Fruit fly (Drosophila melanogaster) whole organism, embryonic: Measurements from ENCODE around the gene Rnf146.
A peak's percentile ranks its signal among the peaks of the same experiment; 100 is the strongest.

Source experiments
- Atf3 ChIP-seq: fragments of 200-800 bp; sonication (Bioruptor generic); optimal IDR thresholded peaks from 3 replicates; lab custom pipeline; 2016; ENCODE audit warnings: missing biosample characterization, missing genetic modification characterization
- Awh ChIP-seq: fragments of 200-800 bp; sonication (Bioruptor generic); IDR thresholded peaks from 2 replicates; pipeline ENCODE4, ENCODE4 v1.3.6; 2022; ENCODE audit warnings: missing biosample characterization, missing genetic modification characterization
- CG10321 ChIP-seq: fragments of 200-800 bp; sonication (Bioruptor generic); IDR thresholded peaks from 2 replicates; pipeline ENCODE4 v1.3.6; 2022; ENCODE audit warnings: missing biosample characterization, missing genetic modification characterization
- CG10366 ChIP-seq: fragments of 200-800 bp; sonication (Bioruptor generic); IDR thresholded peaks from 2 replicates; pipeline ENCODE4 v1.3.6; 2022; ENCODE audit warnings: missing biosample characterization, missing genetic modification characterization
- CG10565 ChIP-seq: fragments of 200-800 bp; sonication (Bioruptor generic); optimal IDR thresholded peaks from 3 replicates; lab custom pipeline; 2016; ENCODE audit warnings: missing biosample characterization, mild to moderate bottlenecking, missing genetic modification characterization
- CG11696 ChIP-seq: fragments of 200-800 bp; sonication (Bioruptor generic); IDR thresholded peaks from 2 replicates; pipeline ENCODE4 v1.3.6; 2022; ENCODE audit warnings: missing biosample characterization, missing genetic modification characterization
- CG12104 ChIP-seq: fragments of 200-800 bp; sonication (Bioruptor generic); optimal IDR thresholded peaks from 3 replicates; lab custom pipeline; 2016; ENCODE audit warnings: missing biosample characterization, missing genetic modification characterization
- CG12391 ChIP-seq: fragments of 200-800 bp; sonication (Bioruptor generic); optimal IDR thresholded peaks from 3 replicates; lab custom pipeline; 2018; ENCODE audit warnings: missing biosample characterization, mild to moderate bottlenecking, missing genetic modification characterization, moderate library complexity
- CG13775 ChIP-seq: fragments of 200-800 bp; sonication (Bioruptor generic); optimal IDR thresholded peaks from 3 replicates; lab custom pipeline; 2017; ENCODE audit warnings: missing biosample characterization, mild to moderate bottlenecking, missing genetic modification characterization
- CG14667 ChIP-seq: fragments of 200-800 bp; sonication (Bioruptor generic); IDR thresholded peaks from 2 replicates; pipeline ENCODE4 v1.3.6; 2022; ENCODE audit warnings: missing biosample characterization, missing genetic modification characterization
- CG15011 ChIP-seq: fragments of 200-800 bp; sonication (Bioruptor generic); optimal IDR thresholded peaks from 3 replicates; lab custom pipeline; 2018; ENCODE audit warnings: missing biosample characterization, mild to moderate bottlenecking, missing genetic modification characterization
- CG17385 ChIP-seq: fragments of 200-800 bp; sonication (Bioruptor generic); optimal IDR thresholded peaks from 3 replicates; lab custom pipeline; 2018; ENCODE audit warnings: missing biosample characterization, mild to moderate bottlenecking, missing genetic modification characterization
- CG1792 ChIP-seq: fragments of 200-800 bp; sonication (Bioruptor generic); optimal IDR thresholded peaks from 2 replicates; lab custom pipeline; 2016; ENCODE audit warnings: missing biosample characterization, missing genetic modification characterization
- CG4282 ChIP-seq: fragments of 200-800 bp; sonication (Bioruptor generic); optimal IDR thresholded peaks from 2 replicates; lab custom pipeline; 2016; ENCODE audit warnings: missing biosample characterization, missing genetic modification characterization
- CG43689 ChIP-seq: fragments of 200-800 bp; sonication (Bioruptor generic); IDR thresholded peaks from 2 replicates; pipeline ENCODE4 v1.3.6; 2022; ENCODE audit warnings: missing biosample characterization, missing genetic modification characterization
- CG4424 ChIP-seq: fragments of 200-800 bp; sonication (Bioruptor generic); optimal IDR thresholded peaks from 3 replicates; lab custom pipeline; 2016; ENCODE audit warnings: missing biosample characterization, missing genetic modification characterization
- CG7987 ChIP-seq: fragments of 200-800 bp; sonication (Bioruptor generic); optimal IDR thresholded peaks from 2 replicates; lab custom pipeline; 2018; ENCODE audit warnings: missing biosample characterization, mild to moderate bottlenecking, missing genetic modification characterization, moderate library complexity
- CG9609 ChIP-seq: fragments of 200-800 bp; sonication (Bioruptor generic); optimal IDR thresholded peaks from 3 replicates; lab custom pipeline; 2016; ENCODE audit warnings: missing biosample characterization, missing genetic modification characterization
- CG9727 ChIP-seq: fragments of 200-800 bp; sonication (Bioruptor generic); optimal IDR thresholded peaks from 3 replicates; lab custom pipeline; 2017; ENCODE audit warnings: missing biosample characterization, mild to moderate bottlenecking, missing genetic modification characterization
- Dek ChIP-seq: fragments of 200-800 bp; sonication (Bioruptor generic); optimal IDR thresholded peaks from 3 replicates; lab custom pipeline; 2019; ENCODE audit warnings: missing biosample characterization, mild to moderate bottlenecking, missing genetic modification characterization, moderate library complexity
- Dp ChIP-seq: fragments of 200-800 bp; sonication (Bioruptor generic); optimal IDR thresholded peaks from 2 replicates; lab custom pipeline; 2018; ENCODE audit warnings: missing biosample characterization, mild to moderate bottlenecking, missing genetic modification characterization, moderate library complexity
- E2f2 ChIP-seq: fragments of 200-800 bp; sonication (Bioruptor generic); IDR thresholded peaks from 2 replicates; pipeline ENCODE4 v1.3.6; 2022; ENCODE audit warnings: missing biosample characterization, missing genetic modification characterization
- Hand ChIP-seq: fragments of 200-800 bp; sonication (Bioruptor generic); optimal IDR thresholded peaks from 2 replicates; lab custom pipeline; 2017; ENCODE audit warnings: mild to moderate bottlenecking, missing biosample characterization, missing genetic modification reagents, missing genetic modification characterization
- Hr39 ChIP-seq: fragments of >200 bp; optimal IDR thresholded peaks from 2 replicates; lab custom pipeline; 2017
- Mes4 ChIP-seq: fragments of 200-800 bp; sonication (Bioruptor generic); optimal IDR thresholded peaks from 2 replicates; lab custom pipeline; 2016; ENCODE audit warnings: missing biosample characterization, missing genetic modification characterization
- Poxn ChIP-seq: fragments of 200-800 bp; sonication (Bioruptor generic); IDR thresholded peaks from 2 replicates; pipeline ENCODE4 v1.3.6; 2022; ENCODE audit warnings: missing biosample characterization, missing genetic modification characterization
- Usf ChIP-seq: fragments of 200-800 bp; sonication (Bioruptor generic); optimal IDR thresholded peaks from 2 replicates; lab custom pipeline; 2017; ENCODE audit warnings: missing genotype, missing biosample characterization, missing genetic modification characterization
- Xbp1 ChIP-seq: fragments of 200-800 bp; sonication (Bioruptor generic); optimal IDR thresholded peaks from 3 replicates; lab custom pipeline; 2016; ENCODE audit warnings: missing biosample characterization, mild to moderate bottlenecking, missing genetic modification characterization
- az2 ChIP-seq: fragments of 200-800 bp; sonication (Bioruptor generic); optimal IDR thresholded peaks from 3 replicates; lab custom pipeline; 2016; ENCODE audit warnings: missing biosample characterization, missing genetic modification characterization
- bsh ChIP-seq, 2 experiments: fragments of 200-800 bp; sonication (Bioruptor generic); optimal IDR thresholded peaks; 2 replicates each; lab custom pipeline; 2017 to 2018; ENCODE audit warnings: mild to moderate bottlenecking in 2 of 2, missing biosample characterization in 2 of 2, missing genetic modification characterization in 2 of 2, moderate library complexity in 1 of 2
- chif ChIP-seq, 2 experiments: fragments of 200-800 bp; sonication (Bioruptor generic); optimal IDR thresholded peaks; 3 replicates each; lab custom pipeline; 2016; ENCODE audit warnings: missing biosample characterization in 2 of 2, missing genetic modification characterization in 2 of 2
- cwo ChIP-seq: fragments of 200-800 bp; sonication (Bioruptor generic); optimal IDR thresholded peaks from 3 replicates; lab custom pipeline; 2017; ENCODE audit warnings: missing biosample characterization, missing genetic modification characterization, mild to moderate bottlenecking, moderate library complexity, missing genetic modification reagents
- fd102C ChIP-seq: fragments of 200-800 bp; sonication (Bioruptor generic); optimal IDR thresholded peaks from 2 replicates; lab custom pipeline; 2018; ENCODE audit warnings: missing biosample characterization, mild to moderate bottlenecking, missing genetic modification characterization, moderate library complexity
- fd3F ChIP-seq: fragments of 200-800 bp; sonication (Bioruptor generic); optimal IDR thresholded peaks from 2 replicates; lab custom pipeline; 2018; ENCODE audit warnings: missing biosample characterization, mild to moderate bottlenecking, missing genetic modification characterization, moderate library complexity
- fd64A ChIP-seq: fragments of 200-800 bp; sonication (Bioruptor generic); optimal IDR thresholded peaks from 3 replicates; lab custom pipeline; 2018; ENCODE audit warnings: missing biosample characterization, mild to moderate bottlenecking, missing genetic modification characterization
- hb ChIP-seq: fragments of 200-800 bp; sonication (Bioruptor generic); IDR thresholded peaks from 3 replicates; pipeline ENCODE4 v1.3.6; 2022; ENCODE audit warnings: missing biosample characterization, missing genetic modification characterization; ENCODE audit not compliant: partially characterized antibody
- hbn ChIP-seq: fragments of 200-800 bp; sonication (Bioruptor generic); IDR thresholded peaks from 2 replicates; pipeline ENCODE4 v1.3.6; 2022; ENCODE audit warnings: missing biosample characterization, missing genetic modification characterization; ENCODE audit not compliant: partially characterized antibody
- her ChIP-seq: fragments of 200-800 bp; sonication (Bioruptor generic); optimal IDR thresholded peaks from 2 replicates; lab custom pipeline; 2016; ENCODE audit warnings: missing biosample characterization, missing genetic modification characterization
- hkb ChIP-seq, 2 experiments: fragments of 200-800 bp in 1 of 2; fragments of >200 bp in 1 of 2; sonication (Bioruptor generic) in 1 of 2; IDR thresholded peaks in 1 of 2; optimal IDR thresholded peaks in 1 of 2; 2 replicates each; pipeline versions ENCODE4 v1.3.6 to Lab custom; 2017 to 2022; ENCODE audit warnings: missing biosample characterization in 1 of 2, missing genetic modification characterization in 1 of 2
- jing ChIP-seq: fragments of 200-800 bp; sonication (Bioruptor generic); optimal IDR thresholded peaks from 2 replicates; lab custom pipeline; 2018; ENCODE audit warnings: missing biosample characterization, mild to moderate bottlenecking, missing genetic modification characterization
- kay ChIP-seq: fragments of 200-800 bp; sonication (Bioruptor generic); optimal IDR thresholded peaks from 2 replicates; lab custom pipeline; 2016; ENCODE audit warnings: missing biosample characterization, missing genetic modification characterization
- lab ChIP-seq: fragments of 200-800 bp; sonication (Bioruptor generic); optimal IDR thresholded peaks from 3 replicates; lab custom pipeline; 2017; ENCODE audit warnings: missing biosample characterization, missing genetic modification characterization, mild to moderate bottlenecking, moderate library complexity, missing genetic modification reagents
- mam ChIP-seq: fragments of 200-800 bp; sonication (Bioruptor generic); optimal IDR thresholded peaks from 3 replicates; lab custom pipeline; 2016; ENCODE audit warnings: missing biosample characterization, missing genetic modification characterization
- nmo ChIP-seq: fragments of 200-800 bp; sonication (Bioruptor generic); optimal IDR thresholded peaks from 2 replicates; lab custom pipeline; 2018; ENCODE audit warnings: missing biosample characterization, mild to moderate bottlenecking, missing genetic modification characterization, moderate library complexity
- sc ChIP-seq, 3 experiments: fragments of >200 bp in 2 of 3; fragments of 200-800 bp in 1 of 3; sonication (Bioruptor generic) in 1 of 3; optimal IDR thresholded peaks; 2 replicates in 2 of 3; 3 replicates in 1 of 3; lab custom pipeline; 2017; ENCODE audit warnings: mild to moderate bottlenecking in 1 of 3, missing biosample characterization in 1 of 3, missing genetic modification characterization in 1 of 3, missing genetic modification reagents in 1 of 3
- slp2 ChIP-seq: fragments of 200-800 bp; sonication (Bioruptor generic); optimal IDR thresholded peaks from 2 replicates; lab custom pipeline; 2016; ENCODE audit warnings: missing biosample characterization, missing genetic modification characterization
- so ChIP-seq: fragments of 200-800 bp; sonication (Bioruptor generic); IDR thresholded peaks from 3 replicates; pipeline ENCODE4 v1.3.6; 2022; ENCODE audit warnings: missing biosample characterization, missing genetic modification characterization
- ssp ChIP-seq: fragments of 200-800 bp; sonication (Bioruptor generic); IDR thresholded peaks from 2 replicates; pipeline ENCODE4 v1.3.6; 2022; ENCODE audit warnings: missing biosample characterization, missing genetic modification characterization
- vfl ChIP-seq: fragments of 200-800 bp; sonication (Bioruptor generic); optimal IDR thresholded peaks from 2 replicates; lab custom pipeline; 2016; ENCODE audit warnings: missing biosample characterization, missing genetic modification characterization
- z ChIP-seq: fragments of 200-800 bp; sonication (Bioruptor generic); IDR thresholded peaks from 3 replicates; pipeline ENCODE4 v1.3.6; 2022; ENCODE audit warnings: missing biosample characterization, missing genetic modification characterization

Gene Rnf146

DNA sequence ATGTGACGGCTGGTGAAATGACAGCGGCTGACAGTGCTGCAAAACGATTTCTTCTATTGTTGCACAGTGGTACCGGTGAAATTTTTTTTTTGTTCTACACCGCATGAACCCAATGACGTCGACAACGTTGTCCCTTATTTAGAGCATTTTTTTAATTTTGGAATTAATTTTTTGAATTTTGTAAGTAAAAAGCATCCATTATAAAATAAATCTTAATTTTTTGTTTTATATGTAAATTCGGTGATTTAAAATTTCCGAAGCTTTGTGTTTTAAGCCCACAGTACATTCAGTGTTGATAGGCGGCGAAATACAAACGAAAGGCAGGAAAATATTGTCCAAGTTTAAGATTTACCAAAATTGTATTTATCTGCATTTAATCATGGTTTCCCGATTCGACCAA, 30.4 kb downstream of the Rnf146 start, which contains the start of the genes Lon and PIG-F (continued):
- TF ChIP-seq z (GFP tag; lab: Robert Waterston, UW) (peak; percentile 67; the same call in 2 of the 3 replicates), Poxn (GFP tag; lab: Robert Waterston, UW) (peak; percentile 97), fd3F (GFP tag; lab: Kevin White, UChicago) (peak; percentile 99), CG17385 (GFP tag; lab: Kevin White, UChicago) (peak; percentile 98), mam (GFP tag; lab: Kevin White, UChicago) (peak; percentile 99), az2 (GFP tag; lab: Kevin White, UChicago) (peak; percentile 100), cwo (GFP tag; lab: Kevin White, UChicago) (peak; percentile 96), Hr39 (lab: Kevin White, UChicago) (no peak), CG7987 (GFP tag; lab: Kevin White, UChicago) (peak; percentile 94), chif (GFP tag; optimal IDR thresholded peaks at IDR 0.05; lab: Kevin White, UChicago) (peak; percentile 98 to 99), Awh (GFP tag; lab: Robert Waterston, UW) (peak; percentile 95), CG14667 (GFP tag; lab: Robert Waterston, UW) (peak; percentile 98), CG12391 (tag; lab: Kevin White, UChicago) (peak; percentile 99), kay (GFP tag; lab: Kevin White, UChicago) (peak; percentile 98), hb (GFP tag; lab: Robert Waterston, UW) (peak; percentile 63; the same call in 1 of the 3 replicates), slp2 (peak; percentile 98), Xbp1 (GFP tag; lab: Kevin White, UChicago) (peak; percentile 99), CG43689 (GFP tag; lab: Robert Waterston, UW) (peak; percentile 94), ssp (GFP tag; lab: Robert Waterston, UW) (peak; percentile 95), hkb (optimal IDR thresholded peaks at IDR 0.05; lab: Kevin White, UChicago) (peak; percentile 43), hkb (GFP tag; IDR thresholded peaks at IDR 0.05; lab: Robert Waterston, UW) (peak; percentile 98), jing (GFP tag; lab: Kevin White, UChicago) (peak; percentile 94), CG11696 (peak; percentile 93), CG12104 (GFP tag; lab: Kevin White, UChicago) (peak; percentile 99), CG1792 (peak; percentile 95), CG15011 (GFP tag; lab: Kevin White, UChicago) (peak; percentile 98), E2f2 (GFP tag; lab: Robert Waterston, UW) (peak; percentile 88), CG4282 (peak; percentile 98), Usf (GFP tag; lab: Kevin White, UChicago) (peak; percentile 99), Dp (GFP tag; lab: Kevin White, UChicago) (peak; percentile 55), CG10565 (GFP tag; lab: Kevin White, UChicago) (peak; percentile 96), lab (peak; percentile 99), fd64A (peak; percentile 95), her (GFP tag; lab: Kevin White, UChicago) (peak; percentile 93), so (peak; percentile 98), nmo (GFP tag; lab: Kevin White, UChicago) (peak; percentile 100), fd102C (peak; percentile 94), bsh (GFP tag; optimal IDR thresholded peaks at IDR 0.05; lab: Kevin White, UChicago) (peak; percentile 98 to 99), CG4424 (GFP tag; lab: Kevin White, UChicago) (peak; percentile 100), CG10366 (GFP tag; lab: Robert Waterston, UW) (peak; percentile 97), Atf3 (GFP tag; lab: Kevin White, UChicago) (peak; percentile 98), CG9727 (GFP tag; lab: Kevin White, UChicago) (peak; percentile 99), hbn (GFP tag; lab: Robert Waterston, UW) (peak; percentile 47; the same call in 1 of the 2 replicates), CG10321 (peak; percentile 85), CG13775 (GFP tag; lab: Kevin White, UChicago) (peak; percentile 100), Mes4 (peak; percentile 96), vfl (GFP tag; lab: Kevin White, UChicago) (peak; percentile 99), sc (optimal IDR thresholded peaks at IDR 0.05; lab: Kevin White, UChicago) (no peak), sc (GFP tag; optimal IDR thresholded peaks at IDR 0.05; lab: Kevin White, UChicago) (peak; percentile 99), Hand (GFP tag; lab: Kevin White, UChicago) (peak; percentile 97), Dek (peak; percentile 99), CG9609 (GFP tag; lab: Kevin White, UChicago) (peak; percentile 98)
